Worm (Caenorhabditis elegans): ENCODE measurements around the gene pdf-1.
A peak's percentile ranks its signal among the peaks of the same experiment; 100 is the strongest.

Gene pdf-1

DNA sequence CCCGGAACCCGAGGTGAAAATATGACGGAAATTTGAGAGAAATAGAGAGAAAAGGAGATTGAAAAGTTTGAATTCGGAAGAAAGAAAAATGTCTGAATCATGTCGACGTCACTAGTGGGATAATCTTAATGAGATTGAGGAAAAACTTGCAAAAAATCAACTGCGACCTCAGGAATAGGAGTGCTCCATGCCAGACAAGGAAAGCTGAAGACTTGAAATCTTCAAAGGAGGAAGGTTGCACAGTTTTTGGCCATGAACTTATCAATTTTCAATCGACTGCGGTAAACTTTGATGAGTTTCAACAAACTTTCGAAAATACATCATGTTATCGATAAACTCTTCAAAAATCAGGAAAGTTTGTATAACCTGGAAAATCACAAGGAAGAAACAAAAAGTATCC is at the start of gene pdf-1:
Gene pdf-1 (minus strand): TSS at position 101 of the 400 bp plus-strand sequence.
- TF ChIP-seq Y95B8A.8 (GFP tag; IDR thresholded peaks at IDR 0.05) (no peak), F49E8.2 (tag; optimal IDR thresholded peaks at IDR 0.05; ENCODE audit: insufficient read depth) (no peak), ceh-27 (GFP tag; optimal IDR thresholded peaks at IDR 0.05) (no peak), chd-7 (tag; optimal IDR thresholded peaks at IDR 0.05) (no peak), attf-3 (GFP tag; conservative IDR thresholded peaks at IDR 0.05) (no peak), ccch-3 (GFP tag; optimal IDR thresholded peaks at IDR 0.05) (no peak), attf-5 (GFP tag; optimal IDR thresholded peaks at IDR 0.05) (no peak), nhr-179 (tag; optimal IDR thresholded peaks at IDR 0.05) (no peak), ztf-3 (GFP tag; optimal IDR thresholded peaks at IDR 0.05) (no peak)

ce11 chrIII:6961167-6961566 is 48.9 kb upstream of the pdf-1 start:
- TF ChIP-seq B0035.1 (tag; optimal IDR thresholded peaks at IDR 0.05) (no peak), attf-3 (GFP tag; conservative IDR thresholded peaks at IDR 0.05) (peak; percentile 71), madf-10 (tag; optimal IDR thresholded peaks at IDR 0.05) (no peak), sptf-2 (GFP tag; optimal IDR thresholded peaks at IDR 0.05) (no peak), madf-6 (GFP tag; IDR thresholded peaks at IDR 0.05) (peak; percentile 95), hmg-20 (GFP tag; IDR thresholded peaks at IDR 0.05) (no peak), hsf-1 (GFP tag; IDR thresholded peaks at IDR 0.05) (no peak), K11D2.4 (GFP tag; IDR thresholded peaks at IDR 0.05) (no peak), hlh-12 (tag; optimal IDR thresholded peaks at IDR 0.05) (no peak), pbrm-1 (GFP tag; IDR thresholded peaks at IDR 0.05) (no peak), F57C9.4 (tag; optimal IDR thresholded peaks at IDR 0.05) (no peak), chd-7 (tag; optimal IDR thresholded peaks at IDR 0.05) (no peak), B0336.3 (GFP tag; IDR thresholded peaks at IDR 0.05) (no peak), ztf-18 (tag; optimal IDR thresholded peaks at IDR 0.05) (no peak), ztf-22 (GFP tag; optimal IDR thresholded peaks at IDR 0.05) (no peak), F57A8.1 (GFP tag; optimal IDR thresholded peaks at IDR 0.05) (no peak), hlh-26 (GFP tag; conservative IDR thresholded peaks at IDR 0.05) (no peak), F52B5.7 (tag; optimal IDR thresholded peaks at IDR 0.05) (no peak), snpc-4 (GFP tag; optimal IDR thresholded peaks at IDR 0.05) (no peak), snpc-4 (tag; optimal IDR thresholded peaks at IDR 0.05) (peak in 1 of 4 experiments; percentile 4), xnd-1 (tag; optimal IDR thresholded peaks at IDR 0.05) (peak; percentile 75), snpc-1.1 (tag; optimal IDR thresholded peaks at IDR 0.05; ENCODE audit: insufficient read depth) (peak; percentile 15), ccch-3 (GFP tag; optimal IDR thresholded peaks at IDR 0.05) (no peak), sea-2 (GFP tag; IDR thresholded peaks at IDR 0.05) (no peak), athp-1 (tag; optimal IDR thresholded peaks at IDR 0.05) (no peak), F10E7.11 (tag; optimal IDR thresholded peaks at IDR 0.05) (no peak), F22D6.2 (tag; optimal IDR thresholded peaks at IDR 0.05) (no peak), Y95B8A.8 (GFP tag; IDR thresholded peaks at IDR 0.05) (0 out of 2 replicates have a peak, but pooled peaks have one; percentile 7), die-1 (tag; optimal IDR thresholded peaks at IDR 0.05) (no peak), repo-1 (tag; optimal IDR thresholded peaks at IDR 0.05) (no peak), ceh-58 (GFP tag; IDR thresholded peaks at IDR 0.05) (no peak), nhr-179 (tag; optimal IDR thresholded peaks at IDR 0.05) (no peak), unc-130 (GFP tag; optimal IDR thresholded peaks at IDR 0.05) (peak; percentile 46), ceh-40 (GFP tag; IDR thresholded peaks at IDR 0.05) (no peak), ztf-26 (tag; optimal IDR thresholded peaks at IDR 0.05) (no peak), K12H6.12 (tag; optimal IDR thresholded peaks at IDR 0.05) (peak; percentile 11), snpc-3.4 (tag; optimal IDR thresholded peaks at IDR 0.05) (peak; percentile 38), let-607 (tag; optimal IDR thresholded peaks at IDR 0.05) (no peak), ztf-3 (GFP tag; optimal IDR thresholded peaks at IDR 0.05) (no peak), cebp-1 (GFP tag; IDR thresholded peaks at IDR 0.05) (no peak), cebp-1 (tag; optimal IDR thresholded peaks at IDR 0.05) (peak; percentile 17), pha-4 (tag; optimal IDR thresholded peaks at IDR 0.05) (no peak), mxl-1 (tag; optimal IDR thresholded peaks at IDR 0.05) (no peak), nfya-1 (tag; optimal IDR thresholded peaks at IDR 0.05; ENCODE audit: borderline replicate concordance, insufficient read depth) (no peak)

All from whole organism, young adult.